Fruit fly (Drosophila melanogaster): ENCODE measurements around the gene tnc.
A peak's percentile ranks its signal among the peaks of the same experiment; 100 is the strongest.

The tnc gene

dm6 chr3R:24962470-24962869 is 21.7 kb upstream of the tnc start (continued):
- TF ChIP-seq klu (GFP tag; IDR thresholded peaks at IDR 0.05) (no peak; the same call in 1 of the 2 replicates), Ets97D (GFP tag; optimal IDR thresholded peaks at IDR 0.05) (peak; percentile 9), CG6272 (GFP tag; IDR thresholded peaks at IDR 0.05) (0 out of 2 replicates have a peak, but pooled peaks have one; percentile 22), Med (GFP tag) (peak; percentile 97), Sox102F (GFP tag; optimal IDR thresholded peaks at IDR 0.05) (peak; percentile 88), NfI (GFP tag; optimal IDR thresholded peaks at IDR 0.05) (peak; percentile 49), NC2α (GFP tag; optimal IDR thresholded peaks at IDR 0.05) (no peak), Hmx (GFP tag; optimal IDR thresholded peaks at IDR 0.05) (no peak), usp (GFP tag; optimal IDR thresholded peaks at IDR 0.05) (no peak), ap (GFP tag; IDR thresholded peaks at IDR 0.05) (peak; percentile 71), CG9932 (GFP tag; IDR thresholded peaks at IDR 0.05) (peak; percentile 71), H15 (GFP tag; IDR thresholded peaks at IDR 0.05) (peak; percentile 70; the same call in 1 of the 3 replicates), CG12236 (GFP tag; optimal IDR thresholded peaks at IDR 0.05) (no peak), CG7839 (tag; optimal IDR thresholded peaks at IDR 0.05) (peak; percentile 79), pita (GFP tag; optimal IDR thresholded peaks at IDR 0.05) (no peak), CG17361 (GFP tag; IDR thresholded peaks at IDR 0.05) (peak; percentile 42; the same call in 2 of the 3 replicates), Rfx (GFP tag; IDR thresholded peaks at IDR 0.05) (peak; percentile 82; the same call in 1 of the 2 replicates), Elba2 (GFP tag; optimal IDR thresholded peaks at IDR 0.05) (no peak), CG6175 (GFP tag; IDR thresholded peaks at IDR 0.05) (peak; percentile 64; the same call in 1 of the 3 replicates), Trl (optimal IDR thresholded peaks at IDR 0.05) (no peak), Trl (GFP tag; optimal IDR thresholded peaks at IDR 0.05) (peak; percentile 54), CG32772 (GFP tag; IDR thresholded peaks at IDR 0.05) (peak; percentile 67), Dip3 (GFP tag; optimal IDR thresholded peaks at IDR 0.05) (peak; percentile 75), tio (GFP tag; optimal IDR thresholded peaks at IDR 0.05) (peak; percentile 36), mirr (GFP tag; optimal IDR thresholded peaks at IDR 0.05) (no peak), gsb (GFP tag; IDR thresholded peaks at IDR 0.05) (peak; percentile 52), Ssrp (tag; optimal IDR thresholded peaks at IDR 0.05) (peak; percentile 50), CG12071 (GFP tag; optimal IDR thresholded peaks at IDR 0.05) (peak; percentile 63), Kr (GFP tag; optimal IDR thresholded peaks at IDR 0.05) (no peak), Antp (GFP tag; optimal IDR thresholded peaks at IDR 0.05) (peak; percentile 60), CG2889 (GFP tag; IDR thresholded peaks at IDR 0.05) (peak; percentile 56; the same call in 1 of the 3 replicates), CG12391 (tag; optimal IDR thresholded peaks at IDR 0.05) (peak; percentile 52), bigmax (GFP tag; optimal IDR thresholded peaks at IDR 0.05) (no peak), CG2712 (tag; optimal IDR thresholded peaks at IDR 0.05) (peak; percentile 49), sob (GFP tag; IDR thresholded peaks at IDR 0.05) (peak; percentile 82), pho (GFP tag; optimal IDR thresholded peaks at IDR 0.05) (peak; percentile 44), CG8290 (GFP tag; optimal IDR thresholded peaks at IDR 0.05) (no peak), CG8290 (tag; optimal IDR thresholded peaks at IDR 0.05) (peak in 1 of 2 experiments; percentile 80), CHES-1-like (GFP tag; optimal IDR thresholded peaks at IDR 0.05) (peak; percentile 20), B-H1 (GFP tag; IDR thresholded peaks at IDR 0.05) (peak; percentile 66), Bteb2 (GFP tag; optimal IDR thresholded peaks at IDR 0.05) (peak; percentile 24), Xrp1 (GFP tag; IDR thresholded peaks at IDR 0.05) (peak; percentile 54), amos (GFP tag; IDR thresholded peaks at IDR 0.05; ENCODE audit: partially characterized antibody) (no peak), nerfin-1 (tag; optimal IDR thresholded peaks at IDR 0.05) (no peak), lola (GFP tag; optimal IDR thresholded peaks at IDR 0.05) (no peak), shn (GFP tag; optimal IDR thresholded peaks at IDR 0.05) (peak; percentile 14), Adf1 (GFP tag; IDR thresholded peaks at IDR 0.05) (no peak), Chrac-16 (GFP tag; optimal IDR thresholded peaks at IDR 0.05) (peak; percentile 26), cg (GFP tag; optimal IDR thresholded peaks at IDR 0.05) (no peak), Hr39 (optimal IDR thresholded peaks at IDR 0.05) (no peak), fu2 (GFP tag; optimal IDR thresholded peaks at IDR 0.05) (peak; percentile 32), gsb-n (tag; optimal IDR thresholded peaks at IDR 0.05) (no peak), toy (GFP tag; IDR thresholded peaks at IDR 0.05) (no peak)
